Fruit fly (Drosophila melanogaster) whole organism, embryonic: ENCODE data around the gene Cyt-b5-r.

ENCODE experiments used
- Adf1 ChIP-seq: fragments of 200-800 bp; sonication (Bioruptor generic); IDR thresholded peaks from 2 replicates; pipeline ENCODE4 v1.3.6; 2022; ENCODE audit warnings: missing biosample characterization, missing genetic modification characterization
- Atf6 ChIP-seq: fragments of 200-800 bp; sonication (Bioruptor generic); IDR thresholded peaks from 2 replicates; pipeline ENCODE4 v1.3.6; 2022; ENCODE audit warnings: missing biosample characterization, missing genetic modification characterization
- Bgb ChIP-seq: fragments of 200-800 bp; sonication (Bioruptor generic); IDR thresholded peaks from 2 replicates; pipeline ENCODE4 v1.3.6; 2022; ENCODE audit warnings: missing biosample characterization, missing genetic modification characterization; ENCODE audit not compliant: partially characterized antibody
- CG10209 ChIP-seq: fragments of 200-800 bp; sonication (Bioruptor generic); optimal IDR thresholded peaks from 3 replicates; lab custom pipeline; 2017; ENCODE audit warnings: missing biosample characterization, mild to moderate bottlenecking, missing genetic modification characterization, missing genetic modification reagents
- CG11723 ChIP-seq: fragments of 200-800 bp; sonication (Bioruptor generic); optimal IDR thresholded peaks from 2 replicates; lab custom pipeline; 2017; ENCODE audit warnings: missing biosample characterization, mild to moderate bottlenecking, missing genetic modification characterization
- CG12104 ChIP-seq: fragments of 200-800 bp; sonication (Bioruptor generic); optimal IDR thresholded peaks from 3 replicates; lab custom pipeline; 2016; ENCODE audit warnings: missing biosample characterization, missing genetic modification characterization
- CG15479 ChIP-seq: fragments of 200-800 bp; sonication (Bioruptor generic); optimal IDR thresholded peaks from 3 replicates; lab custom pipeline; 2019; ENCODE audit warnings: missing biosample characterization, mild to moderate bottlenecking, missing genetic modification characterization, moderate library complexity
- CG17568 ChIP-seq: fragments of 200-800 bp; sonication (Bioruptor generic); optimal IDR thresholded peaks from 2 replicates; lab custom pipeline; 2018; ENCODE audit warnings: missing biosample characterization, mild to moderate bottlenecking, missing genetic modification characterization, moderate library complexity
- CG2120 ChIP-seq: fragments of 200-800 bp; sonication (Bioruptor generic); optimal IDR thresholded peaks from 3 replicates; lab custom pipeline; 2016; ENCODE audit warnings: missing biosample characterization, missing genetic modification characterization
- CG3163 ChIP-seq: fragments of 200-800 bp; sonication (Bioruptor generic); optimal IDR thresholded peaks from 3 replicates; lab custom pipeline; 2016; ENCODE audit warnings: missing biosample characterization, missing genetic modification characterization
- CG34224 ChIP-seq: fragments of 200-800 bp; sonication (Bioruptor generic); IDR thresholded peaks from 3 replicates; pipeline ENCODE4 v1.3.6; 2022; ENCODE audit warnings: missing biosample characterization, missing genetic modification characterization; ENCODE audit not compliant: partially characterized antibody
- CG3726 ChIP-seq: fragments of 200-800 bp; sonication (Bioruptor generic); IDR thresholded peaks from 3 replicates; pipeline ENCODE4, ENCODE4 v1.3.6; 2022; ENCODE audit warnings: missing biosample characterization, missing genetic modification characterization
- CG3847 ChIP-seq: fragments of 200-800 bp; sonication (Bioruptor generic); IDR thresholded peaks from 2 replicates; pipeline ENCODE4 v1.3.6; 2022; ENCODE audit warnings: missing biosample characterization, missing genetic modification characterization
- CG6683 ChIP-seq: fragments of 200-800 bp; sonication (Bioruptor generic); optimal IDR thresholded peaks from 2 replicates; lab custom pipeline; 2017; ENCODE audit warnings: missing biosample characterization, mild to moderate bottlenecking, missing genetic modification characterization, missing genetic modification reagents
- CG7271 ChIP-seq: fragments of 200-800 bp; sonication (Bioruptor generic); optimal IDR thresholded peaks from 2 replicates; lab custom pipeline; 2018; ENCODE audit warnings: missing biosample characterization, mild to moderate bottlenecking, missing genetic modification characterization, moderate library complexity
- CG9932 ChIP-seq: fragments of 200-800 bp; sonication (Bioruptor generic); IDR thresholded peaks from 2 replicates; pipeline ENCODE4 v1.3.6; 2022; ENCODE audit warnings: missing biosample characterization, missing genetic modification characterization
- Camta ChIP-seq: fragments of 200-800 bp; sonication (Bioruptor generic); optimal IDR thresholded peaks from 2 replicates; lab custom pipeline; 2016; ENCODE audit warnings: missing biosample characterization, missing genetic modification characterization
- Dll ChIP-seq: fragments of 200-800 bp; sonication (Bioruptor generic); IDR thresholded peaks from 4 replicates; pipeline ENCODE4 v1.3.6; 2022; ENCODE audit warnings: missing biosample characterization, missing genetic modification characterization; ENCODE audit not compliant: partially characterized antibody
- Drgx ChIP-seq: fragments of 200-800 bp; sonication (Bioruptor generic); IDR thresholded peaks from 2 replicates; pipeline ENCODE4 v1.3.6; 2022; ENCODE audit warnings: missing biosample characterization, missing genetic modification characterization
- Gug ChIP-seq: fragments of 200-800 bp; sonication (Bioruptor generic); IDR thresholded peaks from 4 replicates; pipeline ENCODE4 v1.3.6; 2022; ENCODE audit warnings: missing biosample characterization, missing genetic modification characterization
- Mad ChIP-seq: fragments of 200-800 bp; sonication (Bioruptor generic); optimal IDR thresholded peaks from 2 replicates; lab custom pipeline; 2016; ENCODE audit warnings: missing biosample characterization, missing genetic modification characterization
- Oli ChIP-seq: fragments of 200-800 bp; sonication (Bioruptor generic); optimal IDR thresholded peaks from 2 replicates; lab custom pipeline; 2018; ENCODE audit warnings: missing biosample characterization, mild to moderate bottlenecking, missing genetic modification characterization, moderate library complexity
- Pdp1 ChIP-seq, 2 experiments: fragments of 200-800 bp; sonication (Bioruptor generic); optimal IDR thresholded peaks; 3 replicates each; lab custom pipeline; 2016; ENCODE audit warnings: missing biosample characterization in 2 of 2, missing genetic modification characterization in 2 of 2, mild to moderate bottlenecking in 1 of 2, moderate library complexity in 1 of 2
- Six4 ChIP-seq: fragments of 200-800 bp; sonication (Bioruptor generic); optimal IDR thresholded peaks from 2 replicates; lab custom pipeline; 2016; ENCODE audit warnings: missing biosample characterization, missing genetic modification characterization
- TFAM ChIP-seq: fragments of 200-800 bp; sonication (Bioruptor generic); optimal IDR thresholded peaks from 2 replicates; lab custom pipeline; 2017; ENCODE audit warnings: missing biosample characterization, missing genetic modification characterization, inconsistent platforms
- al ChIP-seq: fragments of 200-800 bp; sonication (Bioruptor generic); IDR thresholded peaks from 2 replicates; pipeline ENCODE4 v1.3.6; 2022; ENCODE audit warnings: missing biosample characterization, missing genetic modification characterization
- amos ChIP-seq: fragments of 200-800 bp; sonication (Bioruptor generic); IDR thresholded peaks from 2 replicates; pipeline ENCODE4 v1.3.6; 2022; ENCODE audit warnings: missing biosample characterization, missing genetic modification characterization; ENCODE audit not compliant: partially characterized antibody
- ase ChIP-seq: fragments of 200-800 bp; sonication (Bioruptor generic); IDR thresholded peaks from 3 replicates; pipeline ENCODE4 v1.3.6; 2022; ENCODE audit warnings: missing biosample characterization, missing genetic modification characterization
- bab2 ChIP-seq: fragments of 200-800 bp; sonication (Bioruptor generic); optimal IDR thresholded peaks from 2 replicates; lab custom pipeline; 2016; ENCODE audit warnings: missing biosample characterization, missing genetic modification characterization
- ci ChIP-seq: fragments of 200-800 bp; sonication (Bioruptor generic); IDR thresholded peaks from 3 replicates; pipeline ENCODE4 v1.3.6; 2022; ENCODE audit warnings: missing biosample characterization, missing genetic modification characterization
- dm ChIP-seq: fragments of 200-800 bp; sonication (Bioruptor generic); optimal IDR thresholded peaks from 3 replicates; lab custom pipeline; 2016; ENCODE audit warnings: missing biosample characterization, missing genetic modification characterization
- fd3F ChIP-seq: fragments of 200-800 bp; sonication (Bioruptor generic); optimal IDR thresholded peaks from 2 replicates; lab custom pipeline; 2018; ENCODE audit warnings: missing biosample characterization, mild to moderate bottlenecking, missing genetic modification characterization, moderate library complexity
- fd96Cb ChIP-seq: fragments of 200-800 bp; sonication (Bioruptor generic); optimal IDR thresholded peaks from 2 replicates; lab custom pipeline; 2018; ENCODE audit warnings: missing biosample characterization, mild to moderate bottlenecking, missing genetic modification characterization, moderate library complexity
- gfzf ChIP-seq: fragments of 200-800 bp; sonication (Bioruptor generic); optimal IDR thresholded peaks from 2 replicates; lab custom pipeline; 2016; ENCODE audit warnings: missing biosample characterization, mild to moderate bottlenecking, missing genetic modification characterization, moderate library complexity
- jigr1 ChIP-seq: fragments of 200-800 bp; sonication (Bioruptor generic); IDR thresholded peaks from 3 replicates; pipeline ENCODE4 v1.3.6; 2022; ENCODE audit warnings: missing biosample characterization, missing genetic modification characterization
- kay ChIP-seq: fragments of 200-800 bp; sonication (Bioruptor generic); optimal IDR thresholded peaks from 2 replicates; lab custom pipeline; 2016; ENCODE audit warnings: missing biosample characterization, missing genetic modification characterization
- mam ChIP-seq: fragments of 200-800 bp; sonication (Bioruptor generic); optimal IDR thresholded peaks from 3 replicates; lab custom pipeline; 2016; ENCODE audit warnings: missing biosample characterization, missing genetic modification characterization
- otp ChIP-seq: fragments of 200-800 bp; sonication (Bioruptor generic); IDR thresholded peaks from 3 replicates; pipeline ENCODE4, ENCODE4 v1.3.6; 2022; ENCODE audit warnings: missing biosample characterization, missing genetic modification characterization
- phol ChIP-seq: fragments of 200-800 bp; sonication (Bioruptor generic); optimal IDR thresholded peaks from 3 replicates; lab custom pipeline; 2018; ENCODE audit warnings: missing biosample characterization, mild to moderate bottlenecking, missing genetic modification characterization, moderate library complexity
- run ChIP-seq: fragments of 200-800 bp; sonication (Bioruptor generic); optimal IDR thresholded peaks from 3 replicates; lab custom pipeline; 2018; ENCODE audit warnings: missing biosample characterization, mild to moderate bottlenecking, missing genetic modification characterization
- tgo ChIP-seq: fragments of 200-800 bp; sonication (Bioruptor generic); IDR thresholded peaks from 3 replicates; pipeline ENCODE4 v1.3.6; 2022; ENCODE audit warnings: missing biosample characterization, missing genetic modification characterization
- toy ChIP-seq: fragments of 200-800 bp; sonication (Bioruptor generic); IDR thresholded peaks from 2 replicates; pipeline ENCODE4 v1.3.6; 2022; ENCODE audit warnings: missing biosample characterization, missing genetic modification characterization
- tx ChIP-seq: fragments of 200-800 bp; sonication (Bioruptor generic); optimal IDR thresholded peaks from 2 replicates; lab custom pipeline; 2016; ENCODE audit warnings: missing biosample characterization, missing genetic modification characterization
- unc-4 ChIP-seq: fragments of 200-800 bp; sonication (Bioruptor generic); IDR thresholded peaks from 2 replicates; pipeline ENCODE4 v1.3.6; 2022; ENCODE audit warnings: missing biosample characterization, missing genetic modification characterization; ENCODE audit not compliant: partially characterized antibody
- wdn ChIP-seq: fragments of 200-800 bp; sonication (Bioruptor generic); IDR thresholded peaks from 2 replicates; pipeline ENCODE4 v1.3.6; 2022; ENCODE audit warnings: missing biosample characterization, missing genetic modification characterization
- wor ChIP-seq: fragments of 200-800 bp; sonication (Bioruptor generic); IDR thresholded peaks from 2 replicates; pipeline ENCODE4 v1.3.6; 2022; ENCODE audit warnings: missing biosample characterization, missing genetic modification characterization
- zen2 ChIP-seq: fragments of 200-800 bp; sonication (Bioruptor generic); IDR thresholded peaks from 3 replicates; pipeline ENCODE4 v1.3.6; 2022; ENCODE audit warnings: missing biosample characterization, missing genetic modification characterization; ENCODE audit not compliant: partially characterized antibody
- zf30C ChIP-seq: fragments of 200-800 bp; sonication (Bioruptor generic); optimal IDR thresholded peaks from 3 replicates; lab custom pipeline; 2018; ENCODE audit warnings: missing biosample characterization, mild to moderate bottlenecking, missing genetic modification characterization

The Cyt-b5-r gene

dm6 chr2L:16815989-16816749 is 25.6 kb upstream of the Cyt-b5-r start, which contains the start of gene mdy (continued):
- peak; percentile 46 to 58 for TF ChIP-seq Pdp1 (GFP tag; optimal IDR thresholded peaks at IDR 0.05; lab: Kevin White, UChicago)
- TF ChIP-seq CG15479 (GFP tag; lab: Kevin White, UChicago) = no peak
- TF ChIP-seq Atf6 (GFP tag; lab: Robert Waterston, UW) = peak; percentile 59; the same call in 1 of the 2 replicates
- peak; percentile 51 for TF ChIP-seq CG10209 (GFP tag; lab: Kevin White, UChicago)
- TF ChIP-seq zf30C (GFP tag; lab: Kevin White, UChicago) = peak; percentile 47
- no peak for TF ChIP-seq CG6683
- peak; percentile 4 for TF ChIP-seq Camta (GFP tag; lab: Kevin White, UChicago)
- peak; percentile 70 for TF ChIP-seq al
- peak; percentile 44; the same call in 1 of the 3 replicates for TF ChIP-seq ase (GFP tag; lab: Robert Waterston, UW)
- TF ChIP-seq unc-4 (GFP tag; lab: Robert Waterston, UW) = peak; percentile 55; the same call in 1 of the 2 replicates
- peak; percentile 57; the same call in 1 of the 2 replicates for TF ChIP-seq Drgx
- TF ChIP-seq Oli = peak; percentile 60
- TF ChIP-seq tgo = peak; percentile 53
- no peak for TF ChIP-seq amos
- peak; percentile 21; the same call in 1 of the 2 replicates for TF ChIP-seq Bgb (GFP tag; lab: Robert Waterston, UW)
- no peak; the same call in 1 of the 2 replicates for TF ChIP-seq Adf1 (GFP tag; lab: Robert Waterston, UW)
- peak; percentile 57 for TF ChIP-seq phol (tag; lab: Kevin White, UChicago)
- peak; percentile 33 for TF ChIP-seq Six4 (GFP tag; lab: Kevin White, UChicago)
- TF ChIP-seq CG7271 (tag; lab: Kevin White, UChicago) = no peak
- peak; percentile 63 for TF ChIP-seq CG9932
- TF ChIP-seq wor = no peak; the same call in 1 of the 2 replicates
- no peak for TF ChIP-seq run
- TF ChIP-seq Mad = peak; percentile 50
- TF ChIP-seq tx = peak; percentile 19
- TF ChIP-seq Gug (GFP tag; lab: Robert Waterston, UW) = peak; percentile 51; the same call in 2 of the 4 replicates
- TF ChIP-seq jigr1 (GFP tag; lab: Robert Waterston, UW) = no peak
- TF ChIP-seq Dll = peak; percentile 69
- peak; percentile 58 for TF ChIP-seq kay (GFP tag; lab: Kevin White, UChicago)
- TF ChIP-seq CG17568 (GFP tag; lab: Kevin White, UChicago) = no peak
- peak; percentile 63 for TF ChIP-seq bab2 (GFP tag; lab: Kevin White, UChicago)
- peak; percentile 51; the same call in 1 of the 2 replicates for TF ChIP-seq wdn
- no peak for TF ChIP-seq CG3163 (GFP tag; lab: Kevin White, UChicago)
- peak; percentile 12 for TF ChIP-seq fd96Cb
- no peak for TF ChIP-seq toy (GFP tag; lab: Robert Waterston, UW)
- peak; percentile 30; the same call in 1 of the 3 replicates for TF ChIP-seq CG34224 (GFP tag; lab: Robert Waterston, UW)
- TF ChIP-seq fd3F (GFP tag; lab: Kevin White, UChicago) = peak; percentile 3
- 0 out of 3 replicates have a peak, but pooled peaks have one; percentile 9 for TF ChIP-seq CG3726 (GFP tag; lab: Robert Waterston, UW)
- peak; percentile 66 for TF ChIP-seq ci
- TF ChIP-seq TFAM (GFP tag; lab: Kevin White, UChicago) = no peak
- TF ChIP-seq CG12104 (GFP tag; lab: Kevin White, UChicago) = peak; percentile 56
- TF ChIP-seq gfzf = no peak
- TF ChIP-seq CG2120 (GFP tag; lab: Kevin White, UChicago) = peak; percentile 81
- no peak for TF ChIP-seq zen2
- TF ChIP-seq dm (GFP tag; lab: Kevin White, UChicago) = no peak
- 0 out of 3 replicates have a peak, but pooled peaks have one; percentile 57 for TF ChIP-seq otp
- no peak for TF ChIP-seq CG11723
- TF ChIP-seq mam (GFP tag; lab: Kevin White, UChicago) = peak; percentile 33
- peak; percentile 50; the same call in 1 of the 2 replicates for TF ChIP-seq CG3847 (GFP tag; lab: Robert Waterston, UW)
